Worm (Caenorhabditis elegans): ENCODE data around the gene best-3.

DNA sequence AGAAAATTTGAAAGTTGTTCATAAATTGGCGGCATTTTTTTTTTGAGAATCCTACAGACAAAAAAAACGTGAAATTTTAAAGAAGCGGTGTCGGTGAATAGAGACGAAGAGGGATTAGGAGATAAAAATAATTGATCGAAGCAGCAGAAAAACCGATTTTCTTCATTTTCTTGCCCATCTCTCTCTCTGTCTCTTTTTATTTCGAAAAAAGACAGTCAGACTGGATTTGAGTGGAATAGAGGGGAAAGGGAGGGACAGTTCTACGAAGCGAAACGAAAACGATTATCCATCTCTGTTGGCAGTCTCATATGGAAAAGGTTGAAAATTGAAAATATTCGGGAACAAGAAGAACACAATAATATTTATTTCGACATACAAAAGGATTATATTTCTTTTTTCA, 16.8 kb downstream of the best-3 start:
- TF ChIP-seq F16B12.6 (tag; optimal IDR thresholded peaks at IDR 0.05) (no peak), efl-1 (optimal IDR thresholded peaks at IDR 0.05) (no peak), efl-1 (GFP tag; optimal IDR thresholded peaks at IDR 0.05 in 1 of 2) (no peak), lin-15B (tag; optimal IDR thresholded peaks at IDR 0.05) (no peak), vab-15 (tag; optimal IDR thresholded peaks at IDR 0.05) (no peak), ztf-11 (tag; optimal IDR thresholded peaks at IDR 0.05) (no peak), elt-3 (tag; optimal IDR thresholded peaks at IDR 0.05) (no peak)

All from whole organism, L1 larva.